Worm (Caenorhabditis elegans) whole organism, L4 larva: Measurements from ENCODE around the gene tric-1B.2.

Experiments used
- F26F4.8 ChIP-seq: fragments of 200-800 bp; sonication (Bioruptor generic); conservative IDR thresholded peaks from 2 replicates; pipeline ENCODE4 v1.3.6; 2022; ENCODE audit warnings: missing genetic modification characterization, missing compliant biosample characterization
- duxl-1 ChIP-seq: sonication (generic microtip); optimal IDR thresholded peaks from 2 replicates; lab custom pipeline; 2016; ENCODE audit warnings: mild to moderate bottlenecking, missing genetic modification characterization, moderate library complexity, missing compliant biosample characterization; ENCODE audit not compliant: poor library complexity
- hlh-30 ChIP-seq: sonication (generic microtip); optimal IDR thresholded peaks from 2 replicates; lab custom pipeline; 2017; ENCODE audit warnings: antibody characterized with exemption, mild to moderate bottlenecking, missing genetic modification characterization, missing compliant biosample characterization; ENCODE audit not compliant: insufficient read depth
- madf-9 ChIP-seq: fragments of 200-800 bp; sonication (Bioruptor generic); conservative IDR thresholded peaks from 2 replicates; pipeline ENCODE4 v1.3.6; 2022; ENCODE audit warnings: missing genetic modification reagents, missing genetic modification characterization, missing compliant biosample characterization
- nhr-10 ChIP-seq: fragments of 150-350 bp; optimal IDR thresholded peaks from 2 replicates; lab custom pipeline; 2014; ENCODE audit warnings: missing biosample characterization, missing genetic modification characterization
- nhr-28 ChIP-seq: fragments of 150-350 bp; optimal IDR thresholded peaks from 2 replicates; lab custom pipeline; 2014; ENCODE audit warnings: missing biosample characterization, missing genetic modification characterization
- set-16 ChIP-seq: fragments of 200-800 bp; sonication (Bioruptor generic); IDR thresholded peaks from 2 replicates; pipeline ENCODE4 v1.3.6; 2022; ENCODE audit warnings: missing genetic modification reagents, missing genetic modification characterization, missing compliant biosample characterization
- snpc-4 ChIP-seq: fragments of 150-350 bp; optimal IDR thresholded peaks from 2 replicates; lab custom pipeline; 2014; ENCODE audit warnings: missing biosample characterization, missing genetic modification characterization
- zag-1 ChIP-seq: fragments of 150-350 bp; optimal IDR thresholded peaks from 2 replicates; lab custom pipeline; 2014; ENCODE audit warnings: missing biosample characterization, missing genetic modification characterization
- ztf-11 ChIP-seq: fragments of 150-350 bp; optimal IDR thresholded peaks from 2 replicates; lab custom pipeline; 2014; ENCODE audit warnings: missing biosample characterization, missing genetic modification characterization

ce11 chrII:12311560-12311959, 32.4 kb upstream of the tric-1B.2 start, which contains the start of gene sre-51:
- TF ChIP-seq hlh-30 (no peak), F26F4.8 (no peak), madf-9 (GFP tag; lab: Robert Waterston, UW) (no peak), duxl-1 (tag; lab: Kevin White, UChicago) (no peak), snpc-4 (tag; lab: Kevin White, UChicago) (no peak), ztf-11 (tag; lab: Kevin White, UChicago) (no peak), set-16 (GFP tag; lab: Robert Waterston, UW) (no peak), nhr-10 (tag; lab: Kevin White, UChicago) (no peak), zag-1 (tag; lab: Kevin White, UChicago) (no peak), nhr-28 (tag; lab: Kevin White, UChicago) (no peak)
